Fruit fly (Drosophila melanogaster) whole organism, adult: ENCODE results near the gene Eip74EF.

Source experiments
- Hr96 ChIP-seq: fragments of 200-800 bp; sonication (Bioruptor generic); optimal IDR thresholded peaks from 2 replicates; lab custom pipeline; 2016; ENCODE audit warnings: missing biosample characterization, missing genetic modification characterization
- bab1 ChIP-seq: fragments of 200-800 bp; sonication (Bioruptor generic); optimal IDR thresholded peaks from 3 replicates; lab custom pipeline; 2019; ENCODE audit warnings: missing biosample characterization, mild to moderate bottlenecking, missing genetic modification characterization, moderate library complexity
- cic ChIP-seq: fragments of 200-800 bp; sonication (Bioruptor generic); optimal IDR thresholded peaks from 2 replicates; lab custom pipeline; 2017; ENCODE audit warnings: missing biosample characterization, mild to moderate bottlenecking, missing genetic modification characterization, moderate library complexity
- kay ChIP-seq: fragments of 200-800 bp; sonication (Bioruptor generic); peaks from one replicate; lab custom pipeline; 2016; ENCODE audit warnings: missing biosample characterization, missing genetic modification characterization, borderline replicate concordance
- toe ChIP-seq: fragments of 200-800 bp; sonication (Bioruptor generic); optimal IDR thresholded peaks from 2 replicates; lab custom pipeline; 2016; ENCODE audit warnings: missing biosample characterization, missing genetic modification characterization

DNA sequence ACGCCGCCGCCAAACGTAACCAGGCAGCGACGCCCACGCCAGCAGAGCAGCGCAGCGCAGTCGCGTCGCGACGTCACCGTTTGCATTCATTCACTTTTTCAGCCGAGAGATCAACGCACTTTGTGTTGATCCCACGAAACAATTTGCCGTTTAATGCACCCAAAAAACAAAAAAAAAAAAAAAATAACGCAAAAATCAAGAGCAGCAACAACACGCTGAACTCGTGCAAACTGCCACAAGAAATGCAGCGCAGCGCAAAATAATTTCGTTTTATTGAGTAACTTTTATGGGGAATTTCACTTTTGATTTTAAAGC lies 10.1 kb downstream of the Eip74EF start:
- TF ChIP-seq cic (GFP tag; lab: Kevin White, UChicago), result no peak
- no peak for TF ChIP-seq Hr96 (GFP tag; lab: Kevin White, UChicago)
- no peak for TF ChIP-seq toe
- TF ChIP-seq bab1 (GFP tag; lab: Kevin White, UChicago), result no peak
- TF ChIP-seq kay (GFP tag; lab: Kevin White, UChicago), result no peak
